Worm (Caenorhabditis elegans) whole organism, late embryonic: ENCODE data around the gene fbxa-2.

Experiments
- ama-1 ChIP-seq: fragments of 150-350 bp; optimal IDR thresholded peaks from 2 replicates; lab custom pipeline; 2014
- ceh-14 ChIP-seq: sonication (generic microtip); optimal IDR thresholded peaks from 2 replicates; lab custom pipeline; 2016; ENCODE audit warnings: missing genotype, missing genetic modification characterization, missing compliant biosample characterization
- hlh-30 ChIP-seq: sonication (generic microtip); optimal IDR thresholded peaks from 2 replicates; lab custom pipeline; 2017; ENCODE audit warnings: antibody characterized with exemption, missing genetic modification characterization, missing compliant biosample characterization; ENCODE audit not compliant: insufficient read depth
- pha-4 ChIP-seq: fragments of 150-350 bp; optimal IDR thresholded peaks from 2 replicates; lab custom pipeline; 2018; ENCODE audit warnings: missing biosample characterization, missing genetic modification reagents, missing genetic modification characterization
- rnt-1 ChIP-seq: sonication (generic microtip); optimal IDR thresholded peaks from 2 replicates; lab custom pipeline; 2016; ENCODE audit warnings: missing genetic modification characterization, missing compliant biosample characterization
- tbx-7 ChIP-seq: sonication (generic microtip); optimal IDR thresholded peaks from 2 replicates; lab custom pipeline; 2016; ENCODE audit warnings: missing genotype, missing genetic modification characterization, missing compliant biosample characterization

DNA sequence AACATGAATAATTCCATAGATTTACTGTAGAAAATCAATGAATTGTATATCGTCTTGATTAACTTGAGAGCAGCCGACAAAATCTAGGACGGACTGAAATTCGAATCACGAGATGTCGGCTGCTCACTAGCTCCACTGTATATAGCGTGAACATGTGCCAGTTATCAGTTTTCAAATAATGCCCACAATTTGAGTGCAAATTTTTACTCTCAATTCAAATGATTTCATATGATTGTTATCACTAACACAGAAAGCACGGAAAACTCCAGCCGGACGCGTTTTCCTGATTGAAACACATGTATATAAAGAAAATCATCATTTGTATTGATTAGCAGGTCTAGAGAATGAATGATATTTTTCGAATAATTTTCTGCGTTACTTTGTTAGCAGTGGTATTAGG lies 23.0 kb upstream of the fbxa-2 start, which contains the start of gene oac-5:
- TF ChIP-seq tbx-7 (tag; lab: Kevin White, UChicago) (no peak), pha-4 (no peak), ama-1 (lab: Kevin White, UChicago) (no peak), rnt-1 (tag; lab: Kevin White, UChicago) (no peak), ceh-14 (no peak), hlh-30 (tag; lab: Kevin White, UChicago) (no peak)
